Fruit fly (Drosophila melanogaster): ENCODE data around the gene CG14572.

CG14572 gene

DNA sequence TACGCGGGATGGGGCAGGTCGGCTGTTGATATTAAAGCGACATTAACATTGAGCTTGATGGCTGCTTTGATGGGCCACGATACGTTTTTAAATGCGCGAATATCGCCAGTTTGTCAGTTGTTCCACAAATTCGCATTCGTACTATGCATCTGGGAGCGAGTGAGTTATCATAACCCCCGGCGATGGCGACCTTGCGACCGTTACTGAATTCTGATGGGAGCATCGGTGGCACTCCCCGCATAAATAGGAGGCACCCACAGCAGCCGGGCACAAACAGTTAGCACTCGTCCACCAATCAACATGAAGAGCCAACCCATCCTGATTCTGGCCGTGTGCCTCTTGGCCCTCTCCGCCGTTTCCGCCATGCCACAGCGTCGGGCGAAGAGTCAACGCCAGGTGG, 15.5 kb downstream of the CG14572 start, which contains the start of gene CG14564:
CG14564 (plus strand) TSS at position 301 of the 400 bp plus-strand sequence.
- TF ChIP-seq CG7101 (tag; optimal IDR thresholded peaks at IDR 0.05) = no peak
- no peak for TF ChIP-seq kay (GFP tag; ENCODE audit: borderline replicate concordance)
- no peak for TF ChIP-seq Crg-1 (GFP tag; optimal IDR thresholded peaks at IDR 0.05)
- TF ChIP-seq CG7045 (GFP tag; optimal IDR thresholded peaks at IDR 0.05) = no peak
- TF ChIP-seq ovo (GFP tag; optimal IDR thresholded peaks at IDR 0.05) = no peak
- TF ChIP-seq tj (GFP tag; optimal IDR thresholded peaks at IDR 0.05) = no peak
- TF ChIP-seq Clk (GFP tag; optimal IDR thresholded peaks at IDR 0.05) = no peak
- no peak for TF ChIP-seq CG14711 (tag; optimal IDR thresholded peaks at IDR 0.05)
- TF ChIP-seq Mnt (GFP tag; optimal IDR thresholded peaks at IDR 0.05) = no peak
- TF ChIP-seq toe (GFP tag; optimal IDR thresholded peaks at IDR 0.05) = no peak
- TF ChIP-seq CG33017 (tag; optimal IDR thresholded peaks at IDR 0.05) = no peak
- no peak for TF ChIP-seq CG12768 (GFP tag; optimal IDR thresholded peaks at IDR 0.05)
- TF ChIP-seq bab1 (GFP tag; optimal IDR thresholded peaks at IDR 0.05) = no peak
- no peak for TF ChIP-seq CG5204 (GFP tag; optimal IDR thresholded peaks at IDR 0.05)
- no peak for TF ChIP-seq cic (GFP tag; optimal IDR thresholded peaks at IDR 0.05)

DNA sequence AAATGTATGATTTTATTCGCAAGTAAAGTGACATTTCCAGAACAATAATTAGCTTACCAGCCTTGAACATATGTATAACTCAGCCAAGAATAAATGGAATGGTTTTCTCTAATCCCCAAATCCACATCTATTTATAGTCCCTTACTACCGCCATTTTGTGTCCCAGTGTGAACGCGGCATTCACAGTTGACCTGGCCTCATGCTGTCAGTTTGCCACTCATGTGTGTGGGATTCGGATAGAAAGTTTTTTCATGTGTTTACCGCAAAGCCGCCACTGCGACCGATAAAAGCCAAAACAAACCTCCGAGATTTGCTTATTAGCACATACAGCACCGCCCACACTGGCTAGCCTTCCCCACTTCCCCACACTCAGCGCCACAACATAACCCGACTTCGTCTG, 24.6 kb downstream of the CG14572 start:
- TF ChIP-seq CG14711 (tag; optimal IDR thresholded peaks at IDR 0.05) (no peak), tj (GFP tag; optimal IDR thresholded peaks at IDR 0.05) (no peak), Clk (GFP tag; optimal IDR thresholded peaks at IDR 0.05) (no peak), cnc (optimal IDR thresholded peaks at IDR 0.05) (no peak), Crg-1 (GFP tag; optimal IDR thresholded peaks at IDR 0.05) (no peak), ovo (GFP tag; optimal IDR thresholded peaks at IDR 0.05) (no peak), CG5204 (GFP tag; optimal IDR thresholded peaks at IDR 0.05) (no peak), kay (GFP tag; ENCODE audit: borderline replicate concordance) (no peak), CG7045 (GFP tag; optimal IDR thresholded peaks at IDR 0.05) (no peak), CG33017 (tag; optimal IDR thresholded peaks at IDR 0.05) (no peak), CG1620 (GFP tag; optimal IDR thresholded peaks at IDR 0.05) (no peak), CG12768 (GFP tag; optimal IDR thresholded peaks at IDR 0.05) (no peak), bab1 (GFP tag; optimal IDR thresholded peaks at IDR 0.05) (no peak), CG11617 (GFP tag; optimal IDR thresholded peaks at IDR 0.05) (no peak), toe (GFP tag; optimal IDR thresholded peaks at IDR 0.05) (no peak), Mnt (GFP tag; optimal IDR thresholded peaks at IDR 0.05) (no peak)

DNA sequence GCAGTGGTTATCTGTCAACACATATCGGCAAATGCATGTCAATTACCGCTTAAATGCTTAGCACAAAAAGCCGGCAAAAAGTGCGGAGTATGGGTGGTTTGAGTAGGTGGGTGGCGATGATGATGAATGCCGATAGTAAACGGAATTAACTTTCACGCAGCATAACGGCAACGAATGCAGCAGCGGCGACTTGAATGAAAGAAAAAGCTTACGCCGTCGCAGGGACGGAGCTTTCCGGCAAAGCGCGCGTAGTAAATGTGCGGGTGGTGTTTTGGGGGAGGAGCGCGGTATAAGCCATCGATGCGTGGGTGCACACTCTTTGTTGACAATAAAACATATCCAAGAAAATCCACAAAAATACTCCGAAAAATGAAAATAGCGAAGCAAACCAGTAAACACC, 28.2 kb downstream of the CG14572 start, which contains the start of gene CG7370:
CG7370 (plus strand) TSS at position 301 of the 400 bp plus-strand sequence.
- no peak for TF ChIP-seq cic (GFP tag; optimal IDR thresholded peaks at IDR 0.05)

DNA sequence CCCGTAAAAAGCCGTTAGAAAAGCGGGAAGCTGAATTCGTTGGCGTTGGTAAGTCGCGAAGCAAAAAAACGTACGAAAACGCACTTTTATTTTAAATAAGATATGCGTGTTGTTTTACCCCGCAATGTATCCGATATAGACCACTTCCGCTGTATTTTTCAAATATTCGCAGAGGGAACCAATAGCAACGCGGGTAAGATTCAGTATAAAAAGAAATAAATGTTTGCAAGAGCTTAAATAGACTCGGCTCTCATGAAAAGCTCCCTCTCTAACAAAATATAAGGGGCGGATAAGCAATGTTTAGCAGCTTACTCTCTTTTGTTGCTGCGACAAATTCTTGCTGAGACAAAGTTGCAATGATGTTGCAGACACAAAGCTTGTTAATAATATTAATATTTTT, 29.0 kb downstream of the CG14572 start, which contains the start of gene Syn1:
Syn1 (minus strand) TSS at position 207 of the 400 bp plus-strand sequence.
- TF ChIP-seq kay (GFP tag; ENCODE audit: borderline replicate concordance) (peak; percentile 23), Hr96 (GFP tag; optimal IDR thresholded peaks at IDR 0.05) (no peak), CG1620 (GFP tag; optimal IDR thresholded peaks at IDR 0.05) (no peak), cnc (optimal IDR thresholded peaks at IDR 0.05) (no peak)

DNA sequence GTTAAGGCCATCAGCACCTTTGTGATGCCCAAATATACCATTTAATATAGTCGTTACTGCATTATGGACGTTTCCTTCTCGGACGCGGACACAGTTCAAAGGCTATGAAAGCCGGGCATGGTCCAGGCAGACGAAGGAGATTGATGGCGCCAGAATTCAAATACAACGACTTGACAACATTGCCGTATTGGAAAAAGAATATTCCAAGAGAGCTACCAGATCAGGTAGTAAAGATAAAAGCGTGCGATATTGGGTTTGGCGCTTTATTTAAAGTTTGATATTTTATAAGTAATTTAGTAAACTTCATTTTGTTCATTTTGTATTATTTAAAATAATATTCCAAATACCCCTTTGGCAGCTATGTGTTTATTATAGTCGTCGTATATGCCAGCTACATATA, 32.5 kb downstream of the CG14572 start:
- TF ChIP-seq ovo (GFP tag; optimal IDR thresholded peaks at IDR 0.05) (no peak), kay (GFP tag; ENCODE audit: borderline replicate concordance) (peak; percentile 32)

DNA sequence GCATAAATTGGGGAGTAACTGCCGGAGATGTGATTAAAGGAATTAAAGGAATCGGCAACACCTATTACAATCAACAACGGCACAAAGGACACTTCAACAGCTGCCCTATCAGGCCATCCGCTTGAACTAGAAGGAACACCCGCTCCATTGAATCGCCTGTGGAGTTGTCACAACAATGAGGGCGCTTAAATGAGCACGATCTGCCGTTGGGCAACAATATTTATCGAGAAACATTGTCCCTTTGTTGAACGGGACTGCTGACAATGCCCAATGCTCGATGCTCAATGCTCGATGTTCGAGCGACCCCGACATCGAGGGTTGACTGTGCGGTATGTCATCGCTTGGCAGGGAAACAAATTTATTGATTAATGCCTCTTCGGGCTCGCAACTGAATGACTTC, 46.5 kb downstream of the CG14572 start:
- TF ChIP-seq Clk (GFP tag; optimal IDR thresholded peaks at IDR 0.05) (no peak), tj (GFP tag; optimal IDR thresholded peaks at IDR 0.05) (no peak), CG7101 (tag; optimal IDR thresholded peaks at IDR 0.05) (no peak), CG11617 (GFP tag; optimal IDR thresholded peaks at IDR 0.05) (no peak)

Data from whole organism, adult.